Fruit fly (Drosophila melanogaster): ENCODE measurements around the gene CG15370.

- TF ChIP-seq hbn (GFP tag; IDR thresholded peaks at IDR 0.05; ENCODE audit: partially characterized antibody) (no peak), prd (optimal IDR thresholded peaks at IDR 0.05) (no peak), prd (GFP tag; IDR thresholded peaks at IDR 0.05) (no peak), al (GFP tag; IDR thresholded peaks at IDR 0.05) (no peak), ttk (GFP tag; IDR thresholded peaks at IDR 0.05) (no peak), CG32772 (GFP tag; IDR thresholded peaks at IDR 0.05) (no peak), mirr (GFP tag; optimal IDR thresholded peaks at IDR 0.05) (no peak)
Measured at dm6 chrX:9191357-9191756, 33.9 kb upstream of the CG15370 start, which contains the start of gene CG12057.
